Worm (Caenorhabditis elegans) whole organism, young adult: ENCODE measurements around the gene fbxa-69.

Source experiments
- B0019.2 ChIP-seq: fragments of 200-800 bp; sonication (Bioruptor generic); conservative IDR thresholded peaks from 2 replicates; pipeline ENCODE4 v1.3.6; 2022; ENCODE audit warnings: missing genetic modification reagents, missing genetic modification characterization, missing compliant biosample characterization
- B0035.1 ChIP-seq: sonication (generic microtip); optimal IDR thresholded peaks from 2 replicates; lab custom pipeline; 2016; ENCODE audit warnings: missing genetic modification characterization, mild to moderate bottlenecking, missing compliant biosample characterization, missing genotype, missing genetic modification reagents
- B0261.1 ChIP-seq: sonication (generic microtip); optimal IDR thresholded peaks from 2 replicates; lab custom pipeline; 2016; ENCODE audit warnings: mild to moderate bottlenecking, missing genetic modification characterization, moderate library complexity, missing compliant biosample characterization
- C17E4.6 ChIP-seq: fragments of 200-800 bp; sonication (Bioruptor generic); IDR thresholded peaks from 2 replicates; pipeline ENCODE4 v1.3.6; 2022; ENCODE audit warnings: missing genetic modification reagents, missing genetic modification characterization, missing compliant biosample characterization
- F10E7.11 ChIP-seq: sonication (generic microtip); optimal IDR thresholded peaks from 2 replicates; lab custom pipeline; 2017; ENCODE audit warnings: mild to moderate bottlenecking, missing genetic modification characterization, moderate library complexity, missing compliant biosample characterization
- F22D6.2 ChIP-seq: sonication (generic microtip); optimal IDR thresholded peaks from 2 replicates; lab custom pipeline; 2016; ENCODE audit warnings: mild to moderate bottlenecking, missing genetic modification characterization, missing compliant biosample characterization
- F52B5.7 ChIP-seq: sonication (generic microtip); optimal IDR thresholded peaks from 2 replicates; lab custom pipeline; 2016; ENCODE audit warnings: mild to moderate bottlenecking, missing genetic modification characterization, missing compliant biosample characterization
- F57A8.1 ChIP-seq: fragments of 200-800 bp; sonication (Bioruptor generic); optimal IDR thresholded peaks from 2 replicates; lab custom pipeline; 2018; ENCODE audit warnings: mild to moderate bottlenecking, missing genetic modification characterization, moderate library complexity, missing compliant biosample characterization
- Y56A3A.18 ChIP-seq: fragments of 200-800 bp; sonication (Bioruptor generic); IDR thresholded peaks from 2 replicates; pipeline ENCODE4 v1.3.6; 2022; ENCODE audit warnings: missing genetic modification reagents, missing genetic modification characterization, missing compliant biosample characterization
- Y67H2A.10 ChIP-seq: fragments of 200-800 bp; sonication (Bioruptor generic); conservative IDR thresholded peaks from 2 replicates; pipeline ENCODE4 v1.3.6; 2022; ENCODE audit warnings: missing genetic modification reagents, missing genetic modification characterization, missing compliant biosample characterization
- ZK185.1 ChIP-seq: sonication (generic microtip); optimal IDR thresholded peaks from 2 replicates; lab custom pipeline; 2016; ENCODE audit warnings: mild to moderate bottlenecking, missing genetic modification characterization, missing compliant biosample characterization; ENCODE audit not compliant: poor library complexity, severe bottlenecking
- attf-5 ChIP-seq: fragments of 200-800 bp; sonication (Bioruptor generic); optimal IDR thresholded peaks from 2 replicates; lab custom pipeline; 2018; ENCODE audit warnings: mild to moderate bottlenecking, missing genetic modification characterization, missing compliant biosample characterization
- attf-6 ChIP-seq: fragments of 200-800 bp; sonication (Bioruptor generic); IDR thresholded peaks from 2 replicates; pipeline ENCODE4 v1.3.6; 2022; ENCODE audit warnings: missing genetic modification reagents, missing genetic modification characterization, missing compliant biosample characterization
- ceh-100 ChIP-seq: fragments of 200-800 bp; sonication (Bioruptor generic); IDR thresholded peaks from 2 replicates; pipeline ENCODE4 v1.3.6; 2022; ENCODE audit warnings: missing genetic modification reagents, missing genetic modification characterization, missing compliant biosample characterization
- ceh-58 ChIP-seq: fragments of 200-800 bp; sonication (Bioruptor generic); IDR thresholded peaks from 2 replicates; pipeline ENCODE4 v1.3.6; 2022; ENCODE audit warnings: missing genetic modification characterization, missing compliant biosample characterization
- die-1 ChIP-seq: sonication (generic microtip); optimal IDR thresholded peaks from 2 replicates; lab custom pipeline; 2016; ENCODE audit warnings: missing genotype, mild to moderate bottlenecking, missing genetic modification characterization, missing compliant biosample characterization
- dox-1 ChIP-seq: fragments of 200-800 bp; sonication (Bioruptor generic); IDR thresholded peaks from 2 replicates; pipeline ENCODE4 v1.3.6; 2022; ENCODE audit warnings: missing genetic modification reagents, missing genetic modification characterization, missing compliant biosample characterization
- ekl-4 ChIP-seq: fragments of 200-800 bp; sonication (Bioruptor generic); IDR thresholded peaks from 2 replicates; pipeline ENCODE4 v1.3.6; 2022; ENCODE audit warnings: missing genetic modification reagents, missing genetic modification characterization, missing compliant biosample characterization
- him-1 ChIP-seq: sonication (generic microtip); optimal IDR thresholded peaks from 2 replicates; lab custom pipeline; 2016; ENCODE audit warnings: missing genotype, missing genetic modification reagents, missing genetic modification characterization, missing compliant biosample characterization
- hlh-12 ChIP-seq: sonication (generic microtip); optimal IDR thresholded peaks from 2 replicates; lab custom pipeline; 2016; ENCODE audit warnings: missing genetic modification characterization, missing compliant biosample characterization
- lag-1 ChIP-seq: fragments of 200-800 bp; sonication (Bioruptor generic); IDR thresholded peaks from 2 replicates; pipeline ENCODE4 v1.3.6; 2022; ENCODE audit warnings: missing genetic modification reagents, missing genetic modification characterization, missing compliant biosample characterization
- let-526 ChIP-seq: fragments of 200-800 bp; sonication (Bioruptor generic); IDR thresholded peaks from 2 replicates; pipeline ENCODE4 v1.3.6; 2022; ENCODE audit warnings: missing genetic modification reagents, missing genetic modification characterization, missing compliant biosample characterization
- let-607 ChIP-seq, 2 experiments: fragments of 200-800 bp in 1 of 2; sonication (Bioruptor generic) in 1 of 2; sonication (generic microtip) in 1 of 2; optimal IDR thresholded peaks; 2 replicates each; lab custom pipeline; 2016 to 2018; ENCODE audit warnings: mild to moderate bottlenecking in 2 of 2, missing compliant biosample characterization in 2 of 2, missing genetic modification characterization in 2 of 2, moderate library complexity in 2 of 2, missing genotype in 1 of 2
- lin-26 ChIP-seq: fragments of 200-800 bp; sonication (Bioruptor generic); IDR thresholded peaks from 2 replicates; pipeline ENCODE4 v1.3.6; 2022; ENCODE audit warnings: missing genetic modification reagents, missing genetic modification characterization, missing compliant biosample characterization
- lsl-1 ChIP-seq: fragments of 200-800 bp; sonication (Bioruptor generic); optimal IDR thresholded peaks from 2 replicates; lab custom pipeline; 2018; ENCODE audit warnings: mild to moderate bottlenecking, missing genetic modification characterization, moderate library complexity, missing compliant biosample characterization
- mxl-1 ChIP-seq: sonication (generic microtip); optimal IDR thresholded peaks from 2 replicates; lab custom pipeline; 2016; ENCODE audit warnings: missing genetic modification characterization, missing compliant biosample characterization
- nfya-1 ChIP-seq: sonication (generic microtip); optimal IDR thresholded peaks from 2 replicates; lab custom pipeline; 2017; ENCODE audit warnings: antibody characterized with exemption, missing compliant biosample characterization, missing genetic modification characterization, borderline replicate concordance; ENCODE audit not compliant: insufficient read depth
- nhr-179 ChIP-seq: sonication (generic microtip); optimal IDR thresholded peaks from 2 replicates; lab custom pipeline; 2016; ENCODE audit warnings: mild to moderate bottlenecking, missing genetic modification characterization, missing compliant biosample characterization
- nhr-80 ChIP-seq: sonication (generic microtip); optimal IDR thresholded peaks from 2 replicates; lab custom pipeline; 2016; ENCODE audit warnings: missing genetic modification characterization, missing compliant biosample characterization
- pha-4 ChIP-seq: fragments of 150-350 bp; sonication (generic microtip); optimal IDR thresholded peaks from 2 replicates; lab custom pipeline; 2014; ENCODE audit warnings: missing biosample characterization, missing genetic modification reagents, missing genetic modification characterization
- snpc-1.1 ChIP-seq: sonication (generic microtip); optimal IDR thresholded peaks from 2 replicates; lab custom pipeline; 2017; ENCODE audit warnings: missing genetic modification characterization, mild to moderate bottlenecking, missing compliant biosample characterization, antibody characterized with exemption, moderate library complexity, missing genotype, missing genetic modification reagents; ENCODE audit not compliant: insufficient read depth
- snpc-3.4 ChIP-seq: sonication (generic microtip); optimal IDR thresholded peaks from 2 replicates; lab custom pipeline; 2017; ENCODE audit warnings: missing genetic modification characterization, mild to moderate bottlenecking, missing compliant biosample characterization, antibody characterized with exemption, moderate library complexity, missing genotype, missing genetic modification reagents
- snpc-4 ChIP-seq, 5 experiments: fragments of 150-350 bp in 1 of 5; sonication (generic microtip) in 4 of 5; optimal IDR thresholded peaks; 2 replicates each; lab custom pipeline; 2014 to 2018; ENCODE audit warnings: missing genetic modification characterization in 5 of 5, missing biosample characterization in 3 of 5, antibody characterized with exemption in 2 of 5, mild to moderate bottlenecking in 2 of 5, missing compliant biosample characterization in 2 of 5, missing genotype in 2 of 5, moderate library complexity in 2 of 5, missing genetic modification reagents in 1 of 5
- sptf-2 ChIP-seq: fragments of 200-800 bp; sonication (Bioruptor generic); optimal IDR thresholded peaks from 2 replicates; lab custom pipeline; 2018; ENCODE audit warnings: mild to moderate bottlenecking, missing genetic modification characterization, missing compliant biosample characterization
- tbp1 ChIP-seq: fragments of 200-800 bp; sonication (Bioruptor generic); optimal IDR thresholded peaks from 2 replicates; lab custom pipeline; 2018; ENCODE audit warnings: mild to moderate bottlenecking, missing genetic modification characterization, missing compliant biosample characterization
- unc-62 ChIP-seq: fragments of 150-350 bp; optimal IDR thresholded peaks from 2 replicates; lab custom pipeline; 2014; ENCODE audit warnings: missing biosample characterization, missing genetic modification reagents, missing genetic modification characterization
- xnd-1 ChIP-seq: sonication (generic microtip); optimal IDR thresholded peaks from 2 replicates; lab custom pipeline; 2016; ENCODE audit warnings: missing genotype, missing genetic modification reagents, missing genetic modification characterization, missing compliant biosample characterization
- ztf-18 ChIP-seq: sonication (generic microtip); optimal IDR thresholded peaks from 2 replicates; lab custom pipeline; 2016; ENCODE audit warnings: missing genotype, mild to moderate bottlenecking, missing genetic modification characterization, missing compliant biosample characterization
- ztf-26 ChIP-seq: sonication (generic microtip); optimal IDR thresholded peaks from 2 replicates; lab custom pipeline; 2017; ENCODE audit warnings: missing genetic modification characterization, missing compliant biosample characterization
- ztf-3 ChIP-seq: fragments of 200-800 bp; sonication (Bioruptor generic); optimal IDR thresholded peaks from 2 replicates; lab custom pipeline; 2018; ENCODE audit warnings: mild to moderate bottlenecking, missing genetic modification characterization, missing compliant biosample characterization

Gene fbxa-69

ce11 chrV:15793270-15793669, 22.5 kb downstream of the fbxa-69 start, which contains the start of gene T26E4.7:
Gene T26E4.7 (plus strand): TSS chrV:15793570.
- TF ChIP-seq attf-6 (GFP tag; lab: Robert Waterston, UW), result no peak
- TF ChIP-seq ceh-100 (GFP tag; lab: Robert Waterston, UW), result no peak
- TF ChIP-seq ekl-4, result no peak
- no peak for TF ChIP-seq ztf-26 (tag; lab: Kevin White, UChicago)
- TF ChIP-seq him-1 (tag; lab: Kevin White, UChicago), result no peak
- no peak for TF ChIP-seq unc-62 (GFP tag; lab: Kevin White, UChicago)
- TF ChIP-seq ceh-58 (GFP tag; lab: Robert Waterston, UW), result no peak
- no peak for TF ChIP-seq Y56A3A.18
- no peak for TF ChIP-seq dox-1 (GFP tag; lab: Robert Waterston, UW)
- no peak for TF ChIP-seq B0035.1 (tag; lab: Kevin White, UChicago)
- TF ChIP-seq B0261.1, result no peak
- TF ChIP-seq Y67H2A.10 (GFP tag; lab: Robert Waterston, UW), result no peak
- TF ChIP-seq nhr-179 (tag; lab: Kevin White, UChicago), result no peak
- TF ChIP-seq F57A8.1 (GFP tag; lab: Kevin White, UChicago), result no peak
- no peak for TF ChIP-seq let-607 (tag; optimal IDR thresholded peaks at IDR 0.05; lab: Kevin White, UChicago)
- no peak for TF ChIP-seq attf-5
- TF ChIP-seq F10E7.11 (tag; lab: Kevin White, UChicago), result no peak

ce11 chrV:15792409-15792808, 23.4 kb downstream of the fbxa-69 start, which contains the start of gene T26E4.4:
Gene T26E4.4 (minus strand): TSS chrV:15792509.
- TF ChIP-seq snpc-3.4 (no peak), F52B5.7 (tag; lab: Kevin White, UChicago) (no peak), hlh-12 (tag; lab: Kevin White, UChicago) (no peak), C17E4.6 (GFP tag; lab: Robert Waterston, UW) (no peak), sptf-2 (GFP tag; lab: Kevin White, UChicago) (no peak), pha-4 (tag; lab: Kevin White, UChicago) (no peak), tbp1 (GFP tag; lab: Kevin White, UChicago) (no peak), lin-26 (GFP tag; lab: Robert Waterston, UW) (no peak), snpc-1.1 (no peak)
- TF ChIP-seq, all 124 proteins: peak for 0

- TF ChIP-seq die-1 (tag; lab: Kevin White, UChicago) (no peak), xnd-1 (no peak), hlh-12 (tag; lab: Kevin White, UChicago) (no peak), let-526 (GFP tag; lab: Robert Waterston, UW) (no peak), attf-6 (GFP tag; lab: Robert Waterston, UW) (no peak), F22D6.2 (tag; lab: Kevin White, UChicago) (no peak), pha-4 (tag; lab: Kevin White, UChicago) (no peak), B0019.2 (GFP tag; lab: Robert Waterston, UW) (no peak), snpc-4 (GFP tag; optimal IDR thresholded peaks at IDR 0.05; lab: Kevin White, UChicago) (no peak), snpc-4 (tag; optimal IDR thresholded peaks at IDR 0.05; lab: Kevin White, UChicago) (no peak), lsl-1 (no peak), attf-5 (no peak), ZK185.1 (tag; lab: Kevin White, UChicago) (no peak), ztf-3 (GFP tag; lab: Kevin White, UChicago) (no peak), mxl-1 (tag; lab: Kevin White, UChicago) (no peak), ztf-18 (tag; lab: Kevin White, UChicago) (no peak), lag-1 (GFP tag; lab: Robert Waterston, UW) (no peak), nhr-80 (tag; lab: Kevin White, UChicago) (no peak), nfya-1 (tag; lab: Kevin White, UChicago) (no peak)
Observed at ce11 chrV:15782494-15782893, 33.3 kb downstream of the fbxa-69 start, which contains the start of gene T26E4.3. Gene T26E4.3 (plus strand): TSS chrV:15782794.
